Worm (Caenorhabditis elegans) whole organism, mixed stage, embryonic: ENCODE results near the gene lido-2.

Source experiments
- blmp-1 ChIP-seq: fragments of 150-350 bp; optimal IDR thresholded peaks from 2 replicates; lab custom pipeline; 2014; ENCODE audit warnings: missing biosample characterization, missing genetic modification characterization
- ceh-39 ChIP-seq: fragments of 150-350 bp; optimal IDR thresholded peaks from 2 replicates; lab custom pipeline; 2014; ENCODE audit warnings: missing biosample characterization, missing genetic modification characterization
- ces-1 ChIP-seq: fragments of 150-350 bp; optimal IDR thresholded peaks from 2 replicates; lab custom pipeline; 2014; ENCODE audit warnings: missing biosample characterization, missing genetic modification reagents, missing genetic modification characterization
- elt-3 ChIP-seq: fragments of 150-350 bp; optimal IDR thresholded peaks from 2 replicates; lab custom pipeline; 2014; ENCODE audit warnings: missing biosample characterization, missing genetic modification characterization
- flh-1 ChIP-seq: fragments of 200-800 bp; sonication (Bioruptor generic); optimal IDR thresholded peaks from 2 replicates; lab custom pipeline; 2018; ENCODE audit warnings: mild to moderate bottlenecking, missing genetic modification characterization, moderate library complexity, missing compliant biosample characterization
- lin-13 ChIP-seq: fragments of 150-350 bp; optimal IDR thresholded peaks from 2 replicates; lab custom pipeline; 2014; ENCODE audit warnings: missing biosample characterization, missing genetic modification characterization
- lsy-2 ChIP-seq: fragments of 150-350 bp; optimal IDR thresholded peaks from 2 replicates; lab custom pipeline; 2014; ENCODE audit warnings: missing biosample characterization, missing genetic modification characterization
- mab-5 ChIP-seq: fragments of 150-350 bp; optimal IDR thresholded peaks from 2 replicates; lab custom pipeline; 2014; ENCODE audit warnings: missing biosample characterization, missing genetic modification characterization
- nhr-12 ChIP-seq: fragments of 150-350 bp; optimal IDR thresholded peaks from 2 replicates; lab custom pipeline; 2014; ENCODE audit warnings: missing biosample characterization, missing genetic modification characterization
- nhr-2 ChIP-seq: fragments of 150-350 bp; optimal IDR thresholded peaks from 2 replicates; lab custom pipeline; 2014; ENCODE audit warnings: missing biosample characterization, missing genetic modification characterization
- nhr-28 ChIP-seq: fragments of 150-350 bp; optimal IDR thresholded peaks from 2 replicates; lab custom pipeline; 2014; ENCODE audit warnings: missing biosample characterization, missing genetic modification characterization
- unc-62 ChIP-seq: fragments of 150-350 bp; optimal IDR thresholded peaks from 2 replicates; lab custom pipeline; 2014; ENCODE audit warnings: missing biosample characterization, missing genetic modification reagents, missing genetic modification characterization
- ztf-11 ChIP-seq: fragments of 150-350 bp; optimal IDR thresholded peaks from 2 replicates; lab custom pipeline; 2014; ENCODE audit warnings: missing biosample characterization, missing genetic modification characterization

DNA sequence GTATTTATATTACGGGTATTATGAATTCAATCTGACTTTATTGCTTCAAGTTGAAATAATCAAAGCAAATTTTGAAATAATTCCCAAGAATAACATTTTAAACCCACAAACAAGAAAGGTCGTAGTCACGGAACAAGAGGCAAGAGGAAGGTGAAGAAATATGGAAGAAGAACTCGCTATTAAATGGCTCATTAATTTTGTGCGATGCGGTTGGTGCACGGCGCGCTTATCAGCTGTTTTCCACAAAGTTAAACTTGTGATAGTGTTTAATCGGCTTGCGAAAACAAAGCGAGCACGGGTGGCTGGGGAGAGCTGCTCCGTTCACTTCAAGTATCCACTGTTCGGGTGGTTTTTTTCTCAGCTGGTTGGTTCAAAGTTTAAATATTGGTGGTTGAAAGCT is 33.6 kb downstream of the lido-2 start:
- TF ChIP-seq unc-62 (GFP tag; lab: Kevin White, UChicago): no peak
- TF ChIP-seq nhr-2 (tag; lab: Kevin White, UChicago): no peak
- no peak for TF ChIP-seq elt-3 (tag; lab: Kevin White, UChicago)
- no peak for TF ChIP-seq ces-1 (GFP tag; lab: Kevin White, UChicago)
- no peak for TF ChIP-seq flh-1 (GFP tag; lab: Kevin White, UChicago)
- no peak for TF ChIP-seq ceh-39
- TF ChIP-seq mab-5 (tag; lab: Kevin White, UChicago): no peak
- TF ChIP-seq lin-13 (tag; lab: Kevin White, UChicago): no peak
- TF ChIP-seq lsy-2 (tag; lab: Kevin White, UChicago): no peak
- no peak for TF ChIP-seq blmp-1 (tag; lab: Kevin White, UChicago)
- no peak for TF ChIP-seq ztf-11 (tag; lab: Kevin White, UChicago)
- no peak for TF ChIP-seq nhr-28 (tag; lab: Kevin White, UChicago)
- TF ChIP-seq nhr-12 (tag; lab: Kevin White, UChicago): no peak
